Worm (Caenorhabditis elegans) whole organism, L4 larva: ENCODE data around the gene sphk-1.

Source experiments
- F10B5.3 ChIP-seq: sonication (generic microtip); optimal IDR thresholded peaks from 2 replicates; lab custom pipeline; 2016; ENCODE audit warnings: mild to moderate bottlenecking, missing genetic modification characterization, missing compliant biosample characterization
- F37D6.2 ChIP-seq: sonication (generic microtip); optimal IDR thresholded peaks from 2 replicates; lab custom pipeline; 2016; ENCODE audit warnings: mild to moderate bottlenecking, missing genetic modification characterization, missing compliant biosample characterization
- T26A8.4 ChIP-seq: fragments of 200-800 bp; sonication (Bioruptor generic); IDR thresholded peaks from 2 replicates; pipeline ENCODE4 v1.3.6; 2022; ENCODE audit warnings: missing genetic modification characterization, missing compliant biosample characterization
- Y48G9A.11 ChIP-seq: fragments of 200-800 bp; sonication (Bioruptor generic); IDR thresholded peaks from 2 replicates; pipeline ENCODE4 v1.3.6; 2022; ENCODE audit warnings: missing genetic modification reagents, missing genetic modification characterization, missing compliant biosample characterization
- ZK337.2 ChIP-seq: fragments of 200-800 bp; sonication (Bioruptor generic); IDR thresholded peaks from 2 replicates; pipeline ENCODE4 v1.3.6; 2022; ENCODE audit warnings: missing genetic modification reagents, missing genetic modification characterization, missing compliant biosample characterization
- aha-1 ChIP-seq: fragments of 150-350 bp; peaks from one replicate; lab custom pipeline; 2014; ENCODE audit warnings: missing biosample characterization, missing genetic modification characterization
- aly-2 ChIP-seq: sonication (generic microtip); optimal IDR thresholded peaks from 2 replicates; lab custom pipeline; 2018; ENCODE audit warnings: missing biosample characterization, missing genetic modification characterization
- ama-1 ChIP-seq: fragments of 150-350 bp; optimal IDR thresholded peaks from 2 replicates; lab custom pipeline; 2014; ENCODE audit warnings: inconsistent platforms, mixed read lengths
- ceh-20 ChIP-seq: fragments of 200-800 bp; sonication (Bioruptor generic); IDR thresholded peaks from 2 replicates; pipeline ENCODE4 v1.3.6; 2022; ENCODE audit warnings: missing genetic modification reagents, missing genetic modification characterization, missing compliant biosample characterization
- cey-2 ChIP-seq: sonication (generic microtip); optimal IDR thresholded peaks from 3 replicates; lab custom pipeline; 2017; ENCODE audit warnings: missing genetic modification characterization, mild to moderate bottlenecking, missing compliant biosample characterization, antibody characterized with exemption, borderline replicate concordance; ENCODE audit not compliant: insufficient read depth
- daf-16 ChIP-seq, 3 experiments: sonication (generic microtip); optimal IDR thresholded peaks; 2 replicates each; lab custom pipeline; 2016 to 2017; ENCODE audit warnings: missing genetic modification characterization in 3 of 3, missing genetic modification reagents in 3 of 3, mild to moderate bottlenecking in 2 of 3, missing compliant biosample characterization in 2 of 3, missing biosample characterization in 1 of 3, moderate library complexity in 1 of 3
- dmd-6 ChIP-seq: fragments of 200-800 bp; sonication (Bioruptor generic); IDR thresholded peaks from 2 replicates; pipeline ENCODE4 v1.3.6; 2022; ENCODE audit warnings: missing genetic modification reagents, missing genetic modification characterization, missing compliant biosample characterization
- dpl-1 ChIP-seq: fragments of 150-350 bp; optimal IDR thresholded peaks from 2 replicates; lab custom pipeline; 2014; ENCODE audit warnings: missing biosample characterization, missing genetic modification reagents, missing genetic modification characterization
- dve-1 ChIP-seq: sonication (generic microtip); optimal IDR thresholded peaks from 2 replicates; lab custom pipeline; 2017; ENCODE audit warnings: antibody characterized with exemption, mild to moderate bottlenecking, missing genetic modification characterization, missing compliant biosample characterization; ENCODE audit not compliant: insufficient read depth
- fkh-10 ChIP-seq: fragments of 150-350 bp; optimal IDR thresholded peaks from 2 replicates; lab custom pipeline; 2014; ENCODE audit warnings: missing biosample characterization, missing genetic modification reagents, missing genetic modification characterization
- gei-8 ChIP-seq: fragments of 200-800 bp; sonication (Bioruptor generic); optimal IDR thresholded peaks from 2 replicates; lab custom pipeline; 2018; ENCODE audit warnings: mild to moderate bottlenecking, missing genetic modification characterization, missing compliant biosample characterization
- hif-1 ChIP-seq, 2 experiments: sonication (generic microtip); optimal IDR thresholded peaks; 2 replicates each; lab custom pipeline; 2016 to 2017; ENCODE audit warnings: missing compliant biosample characterization in 2 of 2, missing genetic modification characterization in 2 of 2, missing genetic modification reagents in 2 of 2, missing genotype in 2 of 2, mild to moderate bottlenecking in 1 of 2
- hlh-11 ChIP-seq: fragments of 200-800 bp; sonication (Bioruptor generic); optimal IDR thresholded peaks from 2 replicates; lab custom pipeline; 2018; ENCODE audit warnings: mild to moderate bottlenecking, missing genetic modification characterization, missing compliant biosample characterization
- hlh-30 ChIP-seq: sonication (generic microtip); optimal IDR thresholded peaks from 2 replicates; lab custom pipeline; 2017; ENCODE audit warnings: antibody characterized with exemption, mild to moderate bottlenecking, missing genetic modification characterization, missing compliant biosample characterization; ENCODE audit not compliant: insufficient read depth
- hmg-1.1 ChIP-seq: fragments of 200-800 bp; sonication (Bioruptor generic); IDR thresholded peaks from 2 replicates; pipeline ENCODE4 v1.3.6; 2022; ENCODE audit warnings: missing genetic modification reagents, missing genetic modification characterization, missing compliant biosample characterization
- lin-1 ChIP-seq: fragments of 200-800 bp; sonication (Bioruptor generic); IDR thresholded peaks from 2 replicates; pipeline ENCODE4 v1.3.6; 2022; ENCODE audit warnings: missing genetic modification reagents, missing genetic modification characterization, missing compliant biosample characterization
- lsy-2 ChIP-seq, 2 experiments: fragments of 150-350 bp in 1 of 2; sonication (generic microtip) in 1 of 2; optimal IDR thresholded peaks; 2 replicates each; lab custom pipeline; 2014 to 2017; ENCODE audit warnings: missing biosample characterization in 2 of 2, missing genetic modification characterization in 2 of 2
- madf-5 ChIP-seq, 2 experiments: fragments of 200-800 bp; sonication (Bioruptor generic); IDR thresholded peaks; 2 replicates each; pipeline ENCODE4 v1.3.6; 2022; ENCODE audit warnings: missing compliant biosample characterization in 2 of 2, missing genetic modification characterization in 2 of 2
- madf-9 ChIP-seq: fragments of 200-800 bp; sonication (Bioruptor generic); conservative IDR thresholded peaks from 2 replicates; pipeline ENCODE4 v1.3.6; 2022; ENCODE audit warnings: missing genetic modification reagents, missing genetic modification characterization, missing compliant biosample characterization
- mdl-1 ChIP-seq, 2 experiments: fragments of 150-350 bp in 1 of 2; sonication (generic microtip) in 1 of 2; optimal IDR thresholded peaks; 2 replicates each; lab custom pipeline; 2014 to 2017; ENCODE audit warnings: missing biosample characterization in 2 of 2, missing genetic modification characterization in 2 of 2
- mdt-29 ChIP-seq: fragments of 200-800 bp; sonication (Bioruptor generic); IDR thresholded peaks from 2 replicates; pipeline ENCODE4 v1.3.6; 2022; ENCODE audit warnings: missing genetic modification reagents, missing genetic modification characterization, missing compliant biosample characterization
- mep-1 ChIP-seq: fragments of 150-350 bp; sonication (generic microtip); optimal IDR thresholded peaks from 3 replicates; lab custom pipeline; 2014; ENCODE audit warnings: missing biosample characterization, missing genetic modification characterization
- mxl-3 ChIP-seq: fragments of 200-800 bp; sonication (Bioruptor generic); optimal IDR thresholded peaks from 2 replicates; lab custom pipeline; 2018; ENCODE audit warnings: mild to moderate bottlenecking, missing genetic modification characterization, missing compliant biosample characterization
- nhr-10 ChIP-seq: fragments of 150-350 bp; optimal IDR thresholded peaks from 2 replicates; lab custom pipeline; 2014; ENCODE audit warnings: missing biosample characterization, missing genetic modification characterization
- nhr-102 ChIP-seq: sonication (generic microtip); optimal IDR thresholded peaks from 2 replicates; lab custom pipeline; 2016; ENCODE audit warnings: mild to moderate bottlenecking, missing genetic modification characterization, moderate library complexity, missing compliant biosample characterization
- nhr-11 ChIP-seq: fragments of 150-350 bp; optimal IDR thresholded peaks from 2 replicates; lab custom pipeline; 2014; ENCODE audit warnings: missing biosample characterization, missing genetic modification characterization
- nhr-111 ChIP-seq: fragments of 200-800 bp; sonication (Bioruptor generic); optimal IDR thresholded peaks from 2 replicates; lab custom pipeline; 2018; ENCODE audit warnings: mild to moderate bottlenecking, missing genetic modification characterization, missing compliant biosample characterization
- nhr-28 ChIP-seq: fragments of 150-350 bp; optimal IDR thresholded peaks from 2 replicates; lab custom pipeline; 2014; ENCODE audit warnings: missing biosample characterization, missing genetic modification characterization
- nhr-41 ChIP-seq: fragments of 200-800 bp; sonication (Bioruptor generic); IDR thresholded peaks from 2 replicates; pipeline ENCODE4 v1.3.6; 2022; ENCODE audit warnings: missing genetic modification reagents, missing genetic modification characterization, missing compliant biosample characterization
- nhr-48 ChIP-seq: sonication (generic microtip); optimal IDR thresholded peaks from 2 replicates; lab custom pipeline; 2016; ENCODE audit warnings: mild to moderate bottlenecking, missing genetic modification characterization, missing compliant biosample characterization
- nhr-77 ChIP-seq: fragments of 150-350 bp; optimal IDR thresholded peaks from 2 replicates; lab custom pipeline; 2014; ENCODE audit warnings: missing biosample characterization, missing genetic modification characterization
- pha-4 ChIP-seq, 2 experiments: fragments of 150-350 bp in 1 of 2; fragments of 200-800 bp in 1 of 2; sonication (Bioruptor generic) in 1 of 2; IDR thresholded peaks in 1 of 2; optimal IDR thresholded peaks in 1 of 2; 2 replicates each; pipeline versions ENCODE4 v1.3.6 to Lab custom; 2014 to 2022; ENCODE audit warnings: missing genetic modification characterization in 2 of 2, missing genetic modification reagents in 2 of 2, missing biosample characterization in 1 of 2, missing compliant biosample characterization in 1 of 2
- pqm-1 ChIP-seq: sonication (generic microtip); optimal IDR thresholded peaks from 2 replicates; lab custom pipeline; 2017; ENCODE audit warnings: missing biosample characterization, missing genetic modification characterization
- rbr-2 ChIP-seq: sonication (generic microtip); optimal IDR thresholded peaks from 2 replicates; lab custom pipeline; 2016; ENCODE audit warnings: missing genotype, missing genetic modification characterization, missing compliant biosample characterization
- saeg-2 ChIP-seq: fragments of 200-800 bp; sonication (Bioruptor generic); IDR thresholded peaks from 2 replicates; pipeline ENCODE4 v1.3.6; 2022; ENCODE audit warnings: missing genetic modification reagents, missing genetic modification characterization, missing compliant biosample characterization
- tra-1 ChIP-seq: fragments of 200-800 bp; sonication (Bioruptor generic); IDR thresholded peaks from 2 replicates; pipeline ENCODE4 v1.3.6; 2022; ENCODE audit warnings: missing genetic modification reagents, missing genetic modification characterization, missing compliant biosample characterization
- vab-7 ChIP-seq: fragments of 200-800 bp; sonication (Bioruptor generic); IDR thresholded peaks from 2 replicates; pipeline ENCODE4 v1.3.6; 2022; ENCODE audit warnings: missing genetic modification reagents, missing genetic modification characterization, missing compliant biosample characterization
- zag-1 ChIP-seq: fragments of 150-350 bp; optimal IDR thresholded peaks from 2 replicates; lab custom pipeline; 2014; ENCODE audit warnings: missing biosample characterization, missing genetic modification characterization
- zfp-3 ChIP-seq: fragments of 200-800 bp; sonication (Bioruptor generic); conservative IDR thresholded peaks from 2 replicates; pipeline ENCODE4 v1.3.6; 2022; ENCODE audit warnings: missing genetic modification reagents, missing genetic modification characterization, missing compliant biosample characterization

Gene sphk-1

DNA sequence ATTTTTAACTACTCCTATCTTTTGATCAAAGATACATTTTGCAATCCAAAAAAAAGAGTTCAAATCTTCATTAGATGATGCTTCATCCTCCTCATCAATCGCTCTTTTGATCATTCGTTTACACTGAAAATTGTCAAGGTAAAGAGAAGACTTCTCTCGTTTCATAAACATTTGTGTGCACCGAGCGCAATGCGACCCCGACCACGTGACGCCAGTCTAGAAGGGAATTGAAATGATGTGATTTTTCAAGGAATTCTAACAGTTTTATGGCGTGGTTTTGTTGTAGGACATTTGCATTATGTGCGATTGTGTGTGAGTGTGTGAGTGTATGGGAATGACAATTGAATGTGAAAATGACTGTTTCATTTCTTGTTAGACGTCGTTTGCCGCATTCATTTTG is 39.8 kb upstream of the sphk-1 start (continued):
- TF ChIP-seq mep-1 (tag; lab: Kevin White, UChicago): no peak
- TF ChIP-seq nhr-48 (tag; lab: Kevin White, UChicago): peak; percentile 55
- TF ChIP-seq ceh-20 (GFP tag; lab: Robert Waterston, UW): peak; percentile 45; the same call in 1 of the 2 replicates
- TF ChIP-seq dmd-6: peak; percentile 63
- no peak for TF ChIP-seq cey-2 (tag; lab: Kevin White, UChicago)
- TF ChIP-seq hmg-1.1 (GFP tag; lab: Robert Waterston, UW): no peak
- TF ChIP-seq dve-1 (tag; lab: Kevin White, UChicago): peak; percentile 20
- no peak for TF ChIP-seq dpl-1 (GFP tag; lab: Kevin White, UChicago)
- peak; percentile 62 for TF ChIP-seq hlh-11
- no peak for TF ChIP-seq fkh-10 (GFP tag; lab: Kevin White, UChicago)
- peak; percentile 26 for TF ChIP-seq nhr-11
- no peak for TF ChIP-seq nhr-10 (tag; lab: Kevin White, UChicago)
- TF ChIP-seq nhr-41 (GFP tag; lab: Robert Waterston, UW): no peak
- no peak for TF ChIP-seq F10B5.3 (tag; lab: Kevin White, UChicago)
- no peak for TF ChIP-seq nhr-111 (GFP tag; lab: Kevin White, UChicago)
- TF ChIP-seq aly-2 (tag; lab: Kevin White, UChicago): no peak
- TF ChIP-seq ama-1 (lab: Kevin White, UChicago): no peak
- no peak for TF ChIP-seq vab-7 (GFP tag; lab: Robert Waterston, UW)
- no peak for TF ChIP-seq madf-5 (GFP tag; IDR thresholded peaks at IDR 0.05; lab: Robert Waterston, UW)
- TF ChIP-seq daf-16 (GFP tag; optimal IDR thresholded peaks at IDR 0.05; lab: Kevin White, UChicago): peak in 1 of 2 experiments; percentile 48
- peak; percentile 40 for TF ChIP-seq daf-16 (tag; optimal IDR thresholded peaks at IDR 0.05; lab: Kevin White, UChicago)
- peak; percentile 49; the same call in 1 of the 2 replicates for TF ChIP-seq tra-1 (GFP tag; lab: Robert Waterston, UW)
- TF ChIP-seq rbr-2 (tag; lab: Kevin White, UChicago): no peak

DNA sequence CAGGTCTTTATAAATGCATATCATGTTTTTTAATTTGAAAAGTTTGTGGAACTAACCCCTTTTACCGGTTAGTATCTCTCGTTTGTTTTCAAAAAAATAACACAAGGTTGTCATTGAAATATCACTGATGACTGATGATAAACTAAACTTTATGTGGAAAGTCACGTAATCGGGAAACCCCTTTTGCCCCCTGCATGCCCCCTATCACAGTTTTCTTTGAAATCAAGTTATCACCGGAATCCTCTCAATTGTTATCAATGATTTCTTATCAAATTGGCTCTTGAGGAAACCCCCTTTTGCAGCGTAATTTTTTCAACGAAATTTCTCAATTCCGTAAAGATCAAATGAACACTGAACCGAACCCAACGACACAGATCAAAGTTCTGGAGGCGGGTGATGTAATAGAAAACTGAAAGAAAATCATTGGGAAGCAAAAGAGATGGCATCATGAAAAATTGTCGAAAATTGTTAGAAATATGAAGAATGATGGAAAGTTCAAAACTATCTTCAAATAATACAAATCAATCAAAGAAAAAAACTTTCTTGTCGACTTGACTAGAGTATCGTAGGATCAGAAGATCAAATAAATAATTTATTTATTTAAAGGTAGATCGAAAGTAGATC is 39.0 kb upstream of the sphk-1 start:
- TF ChIP-seq T26A8.4 (GFP tag; lab: Robert Waterston, UW) (no peak), daf-16 (GFP tag; optimal IDR thresholded peaks at IDR 0.05; lab: Kevin White, UChicago) (no peak), daf-16 (tag; optimal IDR thresholded peaks at IDR 0.05; lab: Kevin White, UChicago) (peak; percentile 83), saeg-2 (GFP tag; lab: Robert Waterston, UW) (0 out of 2 replicates have a peak, but pooled peaks have one; percentile 34), lin-1 (GFP tag; lab: Robert Waterston, UW) (peak; percentile 87), F37D6.2 (tag; lab: Kevin White, UChicago) (no peak), nhr-102 (tag; lab: Kevin White, UChicago) (peak; percentile 22), nhr-10 (tag; lab: Kevin White, UChicago) (peak; percentile 39), dve-1 (tag; lab: Kevin White, UChicago) (peak; percentile 75), hlh-11 (peak; percentile 87), aha-1 (peak; percentile 98), lsy-2 (tag; optimal IDR thresholded peaks at IDR 0.05; lab: Kevin White, UChicago) (peak in 1 of 2 experiments; percentile 42), mxl-3 (GFP tag; lab: Kevin White, UChicago) (peak; percentile 35), madf-9 (0 out of 2 replicates have a peak, but pooled peaks have one; percentile 27), pqm-1 (tag; lab: Kevin White, UChicago) (peak; percentile 81), nhr-11 (peak; percentile 14), zfp-3 (GFP tag; lab: Robert Waterston, UW) (0 out of 2 replicates have a peak, but pooled peaks have one; percentile 24), ceh-20 (GFP tag; lab: Robert Waterston, UW) (peak; percentile 40; the same call in 1 of the 2 replicates), gei-8 (GFP tag; lab: Kevin White, UChicago) (peak; percentile 52), mdl-1 (tag; optimal IDR thresholded peaks at IDR 0.05; lab: Kevin White, UChicago) (peak; percentile 49 to 82), tra-1 (GFP tag; lab: Robert Waterston, UW) (peak; percentile 84), Y48G9A.11 (GFP tag; lab: Robert Waterston, UW) (no peak), pha-4 (GFP tag; IDR thresholded peaks at IDR 0.05; lab: Robert Waterston, UW) (no peak), pha-4 (tag; optimal IDR thresholded peaks at IDR 0.05; lab: Kevin White, UChicago) (no peak), nhr-28 (tag; lab: Kevin White, UChicago) (peak; percentile 84), hif-1 (tag; optimal IDR thresholded peaks at IDR 0.05; lab: Kevin White, UChicago) (peak; percentile 62 to 96), dmd-6 (peak; percentile 98), hlh-30 (peak; percentile 67), nhr-48 (tag; lab: Kevin White, UChicago) (peak; percentile 94), ZK337.2 (GFP tag; lab: Robert Waterston, UW) (no peak), zag-1 (tag; lab: Kevin White, UChicago) (no peak), nhr-77 (peak; percentile 71), mdt-29 (GFP tag; lab: Robert Waterston, UW) (peak; percentile 62; the same call in 1 of the 2 replicates)
